Fruit fly (Drosophila melanogaster): ENCODE results near the gene CG10492.
A peak's percentile ranks its signal among the peaks of the same experiment; 100 is the strongest.

Gene CG10492

dm6 chr2L:19026491-19027197 lies 27.2 kb upstream of the CG10492 start:
- no peak for TF ChIP-seq Lpt (GFP tag; optimal IDR thresholded peaks at IDR 0.05)
- TF ChIP-seq fkh (GFP tag; optimal IDR thresholded peaks at IDR 0.05): no peak
- TF ChIP-seq CG6854 (GFP tag; optimal IDR thresholded peaks at IDR 0.05): no peak
- peak; percentile 13 for TF ChIP-seq CG16779 (tag; optimal IDR thresholded peaks at IDR 0.05)
- peak; percentile 21 for TF ChIP-seq Sox102F (GFP tag; optimal IDR thresholded peaks at IDR 0.05)
- peak; percentile 20 for TF ChIP-seq net (GFP tag; optimal IDR thresholded peaks at IDR 0.05)
- TF ChIP-seq Hr39 (GFP tag; optimal IDR thresholded peaks at IDR 0.05): peak; percentile 16
- TF ChIP-seq CG11762 (GFP tag; optimal IDR thresholded peaks at IDR 0.05; ENCODE audit: insufficient read depth): peak; percentile 6
- TF ChIP-seq CG34406 (GFP tag; optimal IDR thresholded peaks at IDR 0.05): peak; percentile 47
- TF ChIP-seq fd59A (GFP tag; optimal IDR thresholded peaks at IDR 0.05): peak; percentile 66
- peak; percentile 60 for TF ChIP-seq CG1621 (tag; optimal IDR thresholded peaks at IDR 0.05)
- TF ChIP-seq Hr4 (GFP tag; optimal IDR thresholded peaks at IDR 0.05): peak; percentile 21
- no peak for TF ChIP-seq CG15336 (GFP tag; IDR thresholded peaks at IDR 0.05)
- peak; percentile 57 for TF ChIP-seq Sox14 (GFP tag; optimal IDR thresholded peaks at IDR 0.05)
- TF ChIP-seq CG7368 (GFP tag; optimal IDR thresholded peaks at IDR 0.05): no peak
- no peak for TF ChIP-seq vri (GFP tag; optimal IDR thresholded peaks at IDR 0.05)
- peak; percentile 41 for TF ChIP-seq CG6792 (GFP tag; optimal IDR thresholded peaks at IDR 0.05)
- peak; percentile 70 for TF ChIP-seq CG3032 (tag; optimal IDR thresholded peaks at IDR 0.05)
- TF ChIP-seq Blimp-1 (GFP tag; optimal IDR thresholded peaks at IDR 0.05): no peak
- TF ChIP-seq CG6808 (GFP tag; optimal IDR thresholded peaks at IDR 0.05): peak; percentile 71
- peak; percentile 34 for TF ChIP-seq acj6 (GFP tag; optimal IDR thresholded peaks at IDR 0.05)
- TF ChIP-seq Eip75B (GFP tag; optimal IDR thresholded peaks at IDR 0.05): peak; percentile 42
- peak; percentile 25 for TF ChIP-seq topi (GFP tag; optimal IDR thresholded peaks at IDR 0.05)
- peak; percentile 29 for TF ChIP-seq lz (GFP tag; optimal IDR thresholded peaks at IDR 0.05)
- peak; percentile 24 for TF ChIP-seq CG6276 (GFP tag; optimal IDR thresholded peaks at IDR 0.05)
- peak; percentile 33 for TF ChIP-seq CG31627 (GFP tag; optimal IDR thresholded peaks at IDR 0.05)
- TF ChIP-seq esn (GFP tag; optimal IDR thresholded peaks at IDR 0.05): peak; percentile 48
- TF ChIP-seq Smox (GFP tag; optimal IDR thresholded peaks at IDR 0.05): peak; percentile 44
- TF ChIP-seq CG8319 (GFP tag; optimal IDR thresholded peaks at IDR 0.05): no peak
- peak; percentile 64 for TF ChIP-seq spab (GFP tag; optimal IDR thresholded peaks at IDR 0.05)
- TF ChIP-seq Ets96B (tag; optimal IDR thresholded peaks at IDR 0.05): peak; percentile 73
- TF ChIP-seq Eip78C (GFP tag): peak; percentile 86
- peak; percentile 27; the same call in 1 of the 3 replicates for TF ChIP-seq CG6163 (GFP tag; IDR thresholded peaks at IDR 0.05)
- TF ChIP-seq svp (GFP tag): peak; percentile 69
- TF ChIP-seq CG8119 (GFP tag; IDR thresholded peaks at IDR 0.05): peak; percentile 41; the same call in 1 of the 3 replicates
- no peak for TF ChIP-seq Eip93F (GFP tag; optimal IDR thresholded peaks at IDR 0.05)
- TF ChIP-seq CG10631 (GFP tag; optimal IDR thresholded peaks at IDR 0.05): peak; percentile 44
- peak; percentile 32 for TF ChIP-seq salr (GFP tag; optimal IDR thresholded peaks at IDR 0.05)
- peak; percentile 58 for TF ChIP-seq pdm3 (GFP tag; optimal IDR thresholded peaks at IDR 0.05)
- TF ChIP-seq CG11902 (GFP tag; optimal IDR thresholded peaks at IDR 0.05): peak; percentile 5
- peak; percentile 45 for TF ChIP-seq Met (GFP tag; optimal IDR thresholded peaks at IDR 0.05)
- TF ChIP-seq CG9139 (GFP tag; optimal IDR thresholded peaks at IDR 0.05): peak; percentile 54
- peak; percentile 33 for TF ChIP-seq Sox15 (GFP tag; optimal IDR thresholded peaks at IDR 0.05)
- TF ChIP-seq dsx (GFP tag; optimal IDR thresholded peaks at IDR 0.05; ENCODE audit: poor library complexity, severe bottlenecking): peak; percentile 71
- TF ChIP-seq achi (GFP tag; optimal IDR thresholded peaks at IDR 0.05): peak; percentile 27
- TF ChIP-seq OdsH (GFP tag; optimal IDR thresholded peaks at IDR 0.05): peak; percentile 35
- TF ChIP-seq cyc (GFP tag; optimal IDR thresholded peaks at IDR 0.05): peak; percentile 9
- TF ChIP-seq fd85E (GFP tag; optimal IDR thresholded peaks at IDR 0.05): no peak
- TF ChIP-seq CG8632 (GFP tag; optimal IDR thresholded peaks at IDR 0.05): peak; percentile 43
- no peak for TF ChIP-seq dac (GFP tag; optimal IDR thresholded peaks at IDR 0.05)
- TF ChIP-seq Hr38 (GFP tag; optimal IDR thresholded peaks at IDR 0.05): no peak
